Worm (Caenorhabditis elegans) whole organism, L1 larva: ENCODE results near the gene ztf-30.

ENCODE experiments used
- C34B4.2 ChIP-seq: sonication (generic microtip); optimal IDR thresholded peaks from 2 replicates; lab custom pipeline; 2017; ENCODE audit warnings: mild to moderate bottlenecking, missing genetic modification characterization, missing compliant biosample characterization
- alr-1 ChIP-seq: fragments of 200-800 bp; sonication (Bioruptor generic); optimal IDR thresholded peaks from 2 replicates; lab custom pipeline; 2018; ENCODE audit warnings: borderline replicate concordance, mild to moderate bottlenecking, missing genetic modification characterization, missing compliant biosample characterization
- aly-2 ChIP-seq: fragments of 150-350 bp; optimal IDR thresholded peaks from 2 replicates; lab custom pipeline; 2014; ENCODE audit warnings: missing biosample characterization, missing genetic modification characterization
- ama-1 ChIP-seq: fragments of 150-350 bp; optimal IDR thresholded peaks from 2 replicates; lab custom pipeline; 2014
- blmp-1 ChIP-seq: fragments of 150-350 bp; optimal IDR thresholded peaks from 2 replicates; lab custom pipeline; 2014; ENCODE audit warnings: missing biosample characterization, missing genetic modification characterization
- ceh-63 ChIP-seq: fragments of 200-800 bp; sonication (Bioruptor generic); optimal IDR thresholded peaks from 2 replicates; lab custom pipeline; 2018; ENCODE audit warnings: mild to moderate bottlenecking, missing genetic modification characterization, missing compliant biosample characterization
- ceh-8 ChIP-seq: fragments of 200-800 bp; sonication (Bioruptor generic); optimal IDR thresholded peaks from 2 replicates; lab custom pipeline; 2018; ENCODE audit warnings: mild to moderate bottlenecking, missing genetic modification characterization, moderate library complexity, missing compliant biosample characterization
- ceh-82 ChIP-seq, 3 experiments: fragments of 150-350 bp in 1 of 3; sonication (generic microtip) in 2 of 3; optimal IDR thresholded peaks; 2 replicates each; lab custom pipeline; 2014 to 2017; ENCODE audit warnings: missing biosample characterization in 3 of 3, missing genetic modification characterization in 3 of 3
- ceh-88 ChIP-seq: fragments of 200-800 bp; sonication (Bioruptor generic); IDR thresholded peaks from 2 replicates; pipeline ENCODE4 v1.3.6; 2022; ENCODE audit warnings: missing genetic modification characterization, missing compliant biosample characterization
- dpl-1 ChIP-seq, 3 experiments: fragments of 150-350 bp in 2 of 3; sonication (generic microtip) in 1 of 3; optimal IDR thresholded peaks; 2 replicates each; lab custom pipeline; 2014 to 2017; ENCODE audit warnings: missing biosample characterization in 3 of 3, missing genetic modification characterization in 3 of 3, missing genetic modification reagents in 3 of 3
- dsc-1 ChIP-seq: sonication (generic microtip); optimal IDR thresholded peaks from 2 replicates; lab custom pipeline; 2016; ENCODE audit warnings: mild to moderate bottlenecking, missing genetic modification characterization, missing compliant biosample characterization
- efl-1 ChIP-seq, 4 experiments: fragments of 150-350 bp; optimal IDR thresholded peaks in 3 of 4; peaks in 1 of 4; 1 replicate in 1 of 4; 2 replicates in 3 of 4; lab custom pipeline; 2014; ENCODE audit warnings: missing biosample characterization in 2 of 4, missing genetic modification characterization in 2 of 4, missing genetic modification reagents in 2 of 4
- efl-3 ChIP-seq: fragments of 200-800 bp; sonication (Bioruptor generic); optimal IDR thresholded peaks from 2 replicates; lab custom pipeline; 2018; ENCODE audit warnings: mild to moderate bottlenecking, missing genetic modification characterization, missing compliant biosample characterization
- elt-3 ChIP-seq, 6 experiments: fragments of 150-350 bp in 1 of 6; sonication (generic microtip); optimal IDR thresholded peaks; 2 replicates each; lab custom pipeline; 2017 to 2018; ENCODE audit warnings: missing biosample characterization in 6 of 6, missing genetic modification characterization in 6 of 6, inconsistent platforms in 1 of 6
- isw-1 ChIP-seq: fragments of 200-800 bp; sonication (Bioruptor generic); IDR thresholded peaks from 2 replicates; pipeline ENCODE4 v1.3.6; 2022; ENCODE audit warnings: missing genetic modification characterization, missing compliant biosample characterization
- lin-14 ChIP-seq: fragments of 200-800 bp; sonication (Bioruptor generic); optimal IDR thresholded peaks from 2 replicates; lab custom pipeline; 2018; ENCODE audit warnings: mild to moderate bottlenecking, missing genetic modification characterization, moderate library complexity, missing compliant biosample characterization
- lin-15B ChIP-seq: fragments of 150-350 bp; sonication (generic microtip); optimal IDR thresholded peaks from 3 replicates; lab custom pipeline; 2014; ENCODE audit warnings: missing biosample characterization, missing genetic modification characterization
- lin-35 ChIP-seq, 2 experiments: fragments of 150-350 bp; optimal IDR thresholded peaks; 2 replicates each; lab custom pipeline; 2014; ENCODE audit warnings: missing biosample characterization in 2 of 2, missing genetic modification characterization in 2 of 2, missing genetic modification reagents in 2 of 2
- lsy-2 ChIP-seq, 2 experiments: fragments of 150-350 bp; optimal IDR thresholded peaks; 2 replicates each; lab custom pipeline; 2014; ENCODE audit warnings: missing biosample characterization in 2 of 2, missing genetic modification characterization in 2 of 2
- nhr-19 ChIP-seq: fragments of 200-800 bp; sonication (Bioruptor generic); conservative IDR thresholded peaks from 2 replicates; pipeline ENCODE4 v1.3.6; 2022; ENCODE audit warnings: missing genetic modification characterization, missing compliant biosample characterization
- nhr-20 ChIP-seq: sonication (generic microtip); optimal IDR thresholded peaks from 2 replicates; lab custom pipeline; 2016; ENCODE audit warnings: mild to moderate bottlenecking, missing genetic modification characterization, missing compliant biosample characterization
- nhr-71 ChIP-seq: sonication (generic microtip); optimal IDR thresholded peaks from 2 replicates; lab custom pipeline; 2016; ENCODE audit warnings: mild to moderate bottlenecking, missing genetic modification characterization, moderate library complexity, missing compliant biosample characterization
- pag-3 ChIP-seq: sonication (generic microtip); optimal IDR thresholded peaks from 2 replicates; lab custom pipeline; 2017; ENCODE audit warnings: missing genetic modification characterization, mild to moderate bottlenecking, missing compliant biosample characterization, antibody characterized with exemption, borderline replicate concordance; ENCODE audit not compliant: insufficient read depth
- rnt-1 ChIP-seq: sonication (generic microtip); optimal IDR thresholded peaks from 2 replicates; lab custom pipeline; 2016; ENCODE audit warnings: mild to moderate bottlenecking, missing genetic modification characterization, moderate library complexity, missing compliant biosample characterization
- snu-23 ChIP-seq: sonication (generic microtip); optimal IDR thresholded peaks from 2 replicates; lab custom pipeline; 2016; ENCODE audit warnings: missing genetic modification characterization, missing compliant biosample characterization
- sox-4 ChIP-seq: sonication (generic microtip); optimal IDR thresholded peaks from 2 replicates; lab custom pipeline; 2016; ENCODE audit warnings: missing genetic modification characterization, missing compliant biosample characterization
- sup-37 ChIP-seq: fragments of 200-800 bp; sonication (Bioruptor generic); optimal IDR thresholded peaks from 2 replicates; lab custom pipeline; 2018; ENCODE audit warnings: mild to moderate bottlenecking, missing genetic modification characterization, missing compliant biosample characterization
- unc-30 ChIP-seq: sonication (generic microtip); optimal IDR thresholded peaks from 2 replicates; lab custom pipeline; 2017; ENCODE audit warnings: missing biosample characterization, missing genetic modification characterization
- unc-98 ChIP-seq: fragments of 200-800 bp; sonication (Bioruptor generic); IDR thresholded peaks from 2 replicates; pipeline ENCODE4 v1.3.6; 2022; ENCODE audit warnings: missing genetic modification characterization, missing compliant biosample characterization
- xbp-1 ChIP-seq: sonication (generic microtip); optimal IDR thresholded peaks from 2 replicates; lab custom pipeline; 2016; ENCODE audit warnings: missing genetic modification characterization, missing compliant biosample characterization

ztf-30 gene

DNA sequence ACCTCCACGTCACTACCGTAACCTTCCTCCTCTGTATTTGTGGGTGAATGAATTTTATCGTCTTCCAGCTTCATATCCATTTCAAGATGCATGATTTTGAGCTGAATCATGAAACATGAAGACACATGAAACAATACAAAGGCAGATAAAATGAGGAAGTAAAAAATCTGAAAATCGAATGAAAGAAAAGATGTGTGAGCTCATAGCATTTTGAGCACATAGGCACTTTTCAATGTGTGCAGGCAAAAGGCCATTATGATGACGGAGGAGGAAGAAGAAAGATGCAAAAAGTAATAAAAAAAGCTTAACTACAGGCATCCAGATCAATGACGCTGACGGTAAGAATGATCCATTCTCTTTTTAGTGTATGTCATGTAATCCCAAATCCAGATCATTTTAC is at the start of gene ztf-30:
Gene ztf-30, minus strand, starts transcription at position 101 of the 400 bp plus-strand sequence.
- TF ChIP-seq unc-98 (GFP tag; lab: Robert Waterston, UW) (no peak), dsc-1 (tag; lab: Kevin White, UChicago) (peak; percentile 24)

DNA sequence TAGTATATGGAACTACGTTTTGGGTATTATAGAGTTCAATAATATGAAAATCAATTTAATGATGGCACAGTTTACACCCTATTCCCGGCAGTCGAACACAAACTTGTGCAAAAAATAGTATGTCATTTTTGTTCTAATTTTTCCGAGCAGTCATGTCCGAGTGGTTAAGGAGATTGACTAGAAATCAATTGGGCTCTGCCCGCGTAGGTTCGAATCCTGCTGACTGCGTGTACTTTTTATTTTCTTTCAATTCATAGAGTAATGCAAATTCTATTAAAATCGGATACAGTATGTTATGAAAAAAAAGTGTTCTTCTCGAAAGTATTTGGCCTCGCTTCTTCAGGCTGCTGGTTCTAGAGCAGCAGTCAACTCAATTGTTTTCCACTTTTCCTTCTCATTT is 48.4 kb upstream of the ztf-30 start:
- no peak for TF ChIP-seq pag-3 (tag; lab: Kevin White, UChicago)
- TF ChIP-seq efl-1 (optimal IDR thresholded peaks at IDR 0.05; lab: Kevin White, UChicago), result no peak
- peak in 1 of 2 experiments; percentile 46 for TF ChIP-seq efl-1 (GFP tag; optimal IDR thresholded peaks at IDR 0.05 in 1 of 2; lab: Kevin White, UChicago)

DNA sequence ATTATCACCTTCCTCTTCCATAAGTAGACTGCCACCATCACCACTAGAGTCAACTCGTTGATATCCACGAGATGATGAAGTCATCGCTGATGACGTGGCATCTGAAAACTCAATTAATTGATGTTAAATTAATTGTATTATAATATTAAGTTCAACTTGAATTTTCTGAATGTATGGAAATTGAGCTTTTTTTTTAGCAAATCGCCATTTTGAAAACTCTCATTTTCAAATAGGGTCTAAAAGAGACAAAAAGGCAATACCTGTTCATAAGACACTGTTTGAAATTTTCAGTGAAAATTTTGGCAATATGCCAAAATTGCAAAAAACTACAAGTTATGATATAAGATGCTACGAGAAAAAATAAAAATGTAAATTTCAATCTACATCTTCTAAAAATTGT is 46.0 kb upstream of the ztf-30 start, which contains the start of gene twk-7:
Gene twk-7, minus strand, starts transcription at position 101 of the 400 bp plus-strand sequence.
- TF ChIP-seq ceh-63 (GFP tag; lab: Kevin White, UChicago) (no peak), unc-30 (tag; lab: Kevin White, UChicago) (no peak), lin-15B (tag; lab: Kevin White, UChicago) (no peak), nhr-20 (tag; lab: Kevin White, UChicago) (no peak), lin-35 (GFP tag; optimal IDR thresholded peaks at IDR 0.05; lab: Kevin White, UChicago) (no peak), nhr-19 (GFP tag; lab: Robert Waterston, UW) (no peak), rnt-1 (tag; lab: Kevin White, UChicago) (no peak), C34B4.2 (no peak), alr-1 (tag; lab: Kevin White, UChicago) (no peak), unc-98 (GFP tag; lab: Robert Waterston, UW) (no peak), lsy-2 (tag; optimal IDR thresholded peaks at IDR 0.05; lab: Kevin White, UChicago) (no peak), sup-37 (GFP tag; lab: Kevin White, UChicago) (no peak), elt-3 (tag; optimal IDR thresholded peaks at IDR 0.05; lab: Kevin White, UChicago) (no peak), blmp-1 (tag; lab: Kevin White, UChicago) (no peak), efl-3 (GFP tag; lab: Kevin White, UChicago) (no peak), dpl-1 (GFP tag; optimal IDR thresholded peaks at IDR 0.05; lab: Kevin White, UChicago) (no peak), xbp-1 (tag; lab: Kevin White, UChicago) (no peak), ceh-8 (GFP tag; lab: Kevin White, UChicago) (no peak), ceh-88 (GFP tag; lab: Robert Waterston, UW) (no peak), ama-1 (lab: Kevin White, UChicago) (no peak)
- TF ChIP-seq, all 84 proteins: peak for 0

DNA sequence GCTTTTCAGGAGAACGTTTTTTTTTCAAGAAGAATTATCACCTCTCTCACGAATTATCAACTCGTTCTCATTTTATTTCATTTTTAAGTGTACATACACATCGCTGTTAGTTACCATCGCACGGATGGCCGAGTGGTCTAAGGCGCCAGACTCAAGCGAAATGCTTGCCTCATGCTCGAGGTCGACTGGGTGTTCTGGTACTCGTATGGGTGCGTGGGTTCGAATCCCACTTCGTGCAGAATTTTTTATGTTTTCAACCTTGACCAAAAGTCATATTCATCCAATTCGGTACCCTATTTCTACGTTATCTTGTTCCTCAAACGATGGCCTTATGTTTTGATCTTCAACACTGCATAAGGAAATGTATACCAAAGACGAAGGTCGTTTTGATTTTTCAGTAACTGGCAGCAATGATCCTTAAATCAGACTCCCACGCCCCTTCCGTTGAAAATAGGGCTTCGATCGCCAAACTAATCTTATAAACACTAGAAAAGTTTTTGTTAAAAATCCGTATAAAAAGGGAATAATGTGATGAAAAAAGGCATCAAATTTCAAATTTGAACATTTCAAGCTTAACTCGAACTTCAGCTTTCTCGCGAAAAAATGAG is 41.6 kb upstream of the ztf-30 start, which contains the start of gene fip-1:
Gene fip-1, plus strand, starts transcription at position 558 of the 608 bp plus-strand sequence.
- no peak for TF ChIP-seq aly-2 (tag; lab: Kevin White, UChicago)
- TF ChIP-seq isw-1 (GFP tag; lab: Robert Waterston, UW), result no peak
- no peak for TF ChIP-seq efl-1 (optimal IDR thresholded peaks at IDR 0.05; lab: Kevin White, UChicago)
- peak in 1 of 2 experiments; percentile 87 for TF ChIP-seq efl-1 (GFP tag; optimal IDR thresholded peaks at IDR 0.05 in 1 of 2; lab: Kevin White, UChicago)
- peak; percentile 22 for TF ChIP-seq nhr-71 (tag; lab: Kevin White, UChicago)
- peak in 1 of 2 experiments; percentile 29 for TF ChIP-seq lin-35 (GFP tag; optimal IDR thresholded peaks at IDR 0.05; lab: Kevin White, UChicago)
- no peak for TF ChIP-seq lin-14 (GFP tag; lab: Kevin White, UChicago)
- peak; percentile 0 for TF ChIP-seq snu-23
- no peak for TF ChIP-seq ceh-63 (GFP tag; lab: Kevin White, UChicago)
- TF ChIP-seq ceh-82 (tag; optimal IDR thresholded peaks at IDR 0.05; lab: Kevin White, UChicago), result no peak
- TF ChIP-seq, all 84 proteins: peak for 4

DNA sequence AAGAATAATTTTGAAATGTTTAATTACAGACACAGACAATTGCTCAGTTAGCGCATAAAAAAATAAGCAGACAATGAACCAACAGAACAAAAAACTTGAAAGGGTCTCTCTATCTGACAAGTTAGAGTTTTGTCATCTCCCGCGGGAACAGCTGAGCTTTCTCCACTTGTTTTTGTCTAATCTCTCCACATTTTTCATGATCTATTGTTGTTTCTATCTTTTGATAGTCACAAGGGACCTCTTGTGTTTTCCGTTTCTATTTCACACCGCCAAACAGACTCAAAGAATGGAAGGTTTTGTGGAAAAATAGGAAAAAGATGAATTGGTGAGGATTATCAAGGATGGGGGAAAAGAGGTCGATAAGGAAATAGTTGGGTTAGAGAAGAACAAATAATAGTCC is 39.1 kb upstream of the ztf-30 start:
- TF ChIP-seq lsy-2 (tag; optimal IDR thresholded peaks at IDR 0.05; lab: Kevin White, UChicago), result peak in 1 of 2 experiments; percentile 46
- peak; percentile 73 for TF ChIP-seq lin-14 (GFP tag; lab: Kevin White, UChicago)
- no peak for TF ChIP-seq lin-35 (GFP tag; optimal IDR thresholded peaks at IDR 0.05; lab: Kevin White, UChicago)
- TF ChIP-seq rnt-1 (tag; lab: Kevin White, UChicago), result peak; percentile 61
- TF ChIP-seq nhr-71 (tag; lab: Kevin White, UChicago), result peak; percentile 42
- TF ChIP-seq sox-4, result no peak
